Worm (Caenorhabditis elegans) whole organism, midembryonic: ENCODE measurements around the gene Y38E10A.28.

Experiments used
- flt-1 ChIP-seq: fragments of 200-800 bp; sonication (Bioruptor generic); IDR thresholded peaks from 2 replicates; pipeline ENCODE4 v1.3.6; 2022; ENCODE audit warnings: missing genetic modification characterization, missing compliant biosample characterization
- ref-1 ChIP-seq: fragments of 200-800 bp; sonication (Bioruptor generic); conservative IDR thresholded peaks from 2 replicates; pipeline ENCODE4 v1.3.6; 2022; ENCODE audit warnings: missing genetic modification reagents, missing genetic modification characterization, missing compliant biosample characterization

ce11 chrII:12669882-12670281 is 40.4 kb downstream of the Y38E10A.28 start:
- TF ChIP-seq ref-1 (GFP tag; lab: Robert Waterston, UW) (no peak), flt-1 (GFP tag; lab: Robert Waterston, UW) (no peak)
